Fruit fly (Drosophila melanogaster) whole organism, adult: ENCODE measurements around the gene CG17475.

Experiments
- CG11617 ChIP-seq: fragments of 200-800 bp; sonication (Bioruptor generic); optimal IDR thresholded peaks from 2 replicates; lab custom pipeline; 2017; ENCODE audit warnings: mild to moderate bottlenecking, missing biosample characterization, missing genetic modification reagents, missing genetic modification characterization
- CG1620 ChIP-seq: fragments of 200-800 bp; sonication (Bioruptor generic); optimal IDR thresholded peaks from 2 replicates; lab custom pipeline; 2016; ENCODE audit warnings: missing biosample characterization, missing genetic modification characterization
- CG33017 ChIP-seq: fragments of 200-800 bp; sonication (Bioruptor generic); optimal IDR thresholded peaks from 2 replicates; lab custom pipeline; 2018; ENCODE audit warnings: missing biosample characterization, mild to moderate bottlenecking, missing genetic modification characterization, moderate library complexity
- CG5204 ChIP-seq: fragments of 200-800 bp; sonication (Bioruptor generic); optimal IDR thresholded peaks from 2 replicates; lab custom pipeline; 2016; ENCODE audit warnings: missing biosample characterization, missing genetic modification characterization
- CG7045 ChIP-seq: fragments of 200-800 bp; sonication (Bioruptor generic); optimal IDR thresholded peaks from 2 replicates; lab custom pipeline; 2017; ENCODE audit warnings: missing biosample characterization, mild to moderate bottlenecking, missing genetic modification characterization
- Clk ChIP-seq: fragments of 200-800 bp; sonication (Bioruptor generic); optimal IDR thresholded peaks from 2 replicates; lab custom pipeline; 2017; ENCODE audit warnings: missing biosample characterization, missing genetic modification characterization
- bab1 ChIP-seq: fragments of 200-800 bp; sonication (Bioruptor generic); optimal IDR thresholded peaks from 3 replicates; lab custom pipeline; 2019; ENCODE audit warnings: missing biosample characterization, mild to moderate bottlenecking, missing genetic modification characterization, moderate library complexity
- cic ChIP-seq: fragments of 200-800 bp; sonication (Bioruptor generic); optimal IDR thresholded peaks from 2 replicates; lab custom pipeline; 2017; ENCODE audit warnings: missing biosample characterization, mild to moderate bottlenecking, missing genetic modification characterization, moderate library complexity
- cnc ChIP-seq, 2 experiments: fragments of >200 bp; optimal IDR thresholded peaks; 2 replicates each; lab custom pipeline; 2017
- ovo ChIP-seq: fragments of 200-800 bp; sonication (Bioruptor generic); optimal IDR thresholded peaks from 2 replicates; lab custom pipeline; 2016; ENCODE audit warnings: missing biosample characterization, missing genetic modification characterization
- pad ChIP-seq: fragments of 200-800 bp; sonication (Bioruptor generic); optimal IDR thresholded peaks from 3 replicates; lab custom pipeline; 2017; ENCODE audit warnings: missing biosample characterization, missing genetic modification characterization, mild to moderate bottlenecking, moderate library complexity, missing genetic modification reagents
- tj ChIP-seq: fragments of 200-800 bp; sonication (Bioruptor generic); optimal IDR thresholded peaks from 3 replicates; lab custom pipeline; 2017; ENCODE audit warnings: missing biosample characterization, mild to moderate bottlenecking, missing genetic modification characterization, moderate library complexity
- toe ChIP-seq: fragments of 200-800 bp; sonication (Bioruptor generic); optimal IDR thresholded peaks from 2 replicates; lab custom pipeline; 2016; ENCODE audit warnings: missing biosample characterization, missing genetic modification characterization

DNA sequence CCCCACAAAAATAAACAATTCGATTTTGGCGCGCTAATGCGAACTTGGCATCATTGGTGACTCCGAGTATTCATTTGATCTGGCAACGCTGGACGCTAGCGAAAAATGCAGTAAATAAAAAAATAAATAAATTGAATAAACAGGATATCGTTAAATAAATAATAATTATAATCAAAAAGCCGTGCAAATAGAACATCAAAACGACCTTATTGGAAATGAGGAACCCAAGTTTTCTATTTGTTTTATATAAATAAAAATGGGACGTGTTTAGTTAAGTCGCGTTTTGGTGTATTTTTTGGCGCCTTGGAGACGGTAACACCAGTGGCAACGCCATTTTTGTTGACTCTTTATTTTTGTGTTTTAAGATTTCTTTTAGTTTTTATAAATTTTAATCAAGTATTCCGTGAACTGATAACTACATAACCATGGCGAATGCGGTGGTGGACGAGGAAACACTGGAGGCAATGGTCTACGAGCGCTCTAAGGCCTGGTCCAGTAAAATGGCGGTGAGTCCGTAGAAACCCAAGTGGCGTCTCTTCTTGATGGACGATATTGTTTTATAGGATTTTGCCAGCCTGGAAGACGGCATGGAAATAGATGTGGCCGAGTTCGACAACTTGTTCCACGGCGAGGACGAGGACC is 42.1 kb downstream of the CG17475 start, which contains the start of gene cal1:
- TF ChIP-seq CG1620 (GFP tag; lab: Kevin White, UChicago) (no peak), ovo (GFP tag; lab: Kevin White, UChicago) (no peak), cic (GFP tag; lab: Kevin White, UChicago) (no peak), bab1 (no peak), tj (GFP tag; lab: Kevin White, UChicago) (no peak), pad (GFP tag; lab: Kevin White, UChicago) (no peak), cnc (optimal IDR thresholded peaks at IDR 0.05; lab: Kevin White, UChicago) (no peak), CG11617 (no peak), CG33017 (no peak), Clk (no peak), CG5204 (GFP tag; lab: Kevin White, UChicago) (no peak), CG7045 (GFP tag; lab: Kevin White, UChicago) (no peak), toe (GFP tag; lab: Kevin White, UChicago) (no peak)
